Worm (Caenorhabditis elegans) whole organism, young adult: ENCODE results near the gene K03B4.6.

Source experiments
- B0261.1 ChIP-seq: sonication (generic microtip); optimal IDR thresholded peaks from 2 replicates; lab custom pipeline; 2016; ENCODE audit warnings: mild to moderate bottlenecking, missing genetic modification characterization, moderate library complexity, missing compliant biosample characterization
- F23B12.7 ChIP-seq: sonication (generic microtip); optimal IDR thresholded peaks from 2 replicates; lab custom pipeline; 2017; ENCODE audit warnings: missing genetic modification characterization, mild to moderate bottlenecking, missing compliant biosample characterization, antibody characterized with exemption, moderate library complexity; ENCODE audit not compliant: insufficient read depth
- F33H1.4 ChIP-seq: fragments of 200-800 bp; sonication (Bioruptor generic); IDR thresholded peaks from 2 replicates; pipeline ENCODE4 v1.3.6; 2022; ENCODE audit warnings: missing genetic modification reagents, missing genetic modification characterization, missing compliant biosample characterization
- F39B2.1 ChIP-seq: fragments of 200-800 bp; sonication (Bioruptor generic); IDR thresholded peaks from 2 replicates; pipeline ENCODE4 v1.3.6; 2022; ENCODE audit warnings: missing genetic modification reagents, missing genetic modification characterization, missing compliant biosample characterization
- F57A8.1 ChIP-seq: fragments of 200-800 bp; sonication (Bioruptor generic); optimal IDR thresholded peaks from 2 replicates; lab custom pipeline; 2018; ENCODE audit warnings: mild to moderate bottlenecking, missing genetic modification characterization, moderate library complexity, missing compliant biosample characterization
- K11D2.4 ChIP-seq: fragments of 200-800 bp; sonication (Bioruptor generic); IDR thresholded peaks from 2 replicates; pipeline ENCODE4 v1.3.6; 2022; ENCODE audit warnings: missing genetic modification reagents, missing genetic modification characterization, missing compliant biosample characterization
- T26A5.8 ChIP-seq: sonication (generic microtip); optimal IDR thresholded peaks from 2 replicates; lab custom pipeline; 2016; ENCODE audit warnings: missing genetic modification characterization, missing compliant biosample characterization
- Y56A3A.18 ChIP-seq: fragments of 200-800 bp; sonication (Bioruptor generic); IDR thresholded peaks from 2 replicates; pipeline ENCODE4 v1.3.6; 2022; ENCODE audit warnings: missing genetic modification reagents, missing genetic modification characterization, missing compliant biosample characterization
- Y79H2A.3 ChIP-seq: fragments of 200-800 bp; sonication (Bioruptor generic); conservative IDR thresholded peaks from 2 replicates; pipeline ENCODE4 v1.3.6; 2022; ENCODE audit warnings: missing genetic modification reagents, missing genetic modification characterization, missing compliant biosample characterization
- Y95B8A.8 ChIP-seq: fragments of 200-800 bp; sonication (Bioruptor generic); IDR thresholded peaks from 2 replicates; pipeline ENCODE4 v1.3.6; 2022; ENCODE audit warnings: missing genetic modification reagents, missing genetic modification characterization, missing compliant biosample characterization
- ZK185.1 ChIP-seq: sonication (generic microtip); optimal IDR thresholded peaks from 2 replicates; lab custom pipeline; 2016; ENCODE audit warnings: mild to moderate bottlenecking, missing genetic modification characterization, missing compliant biosample characterization; ENCODE audit not compliant: poor library complexity, severe bottlenecking
- attf-3 ChIP-seq: fragments of 200-800 bp; sonication (Bioruptor generic); conservative IDR thresholded peaks from 2 replicates; pipeline ENCODE4 v1.3.6; 2022; ENCODE audit warnings: missing genetic modification reagents, missing genetic modification characterization, missing compliant biosample characterization
- attf-6 ChIP-seq: fragments of 200-800 bp; sonication (Bioruptor generic); IDR thresholded peaks from 2 replicates; pipeline ENCODE4 v1.3.6; 2022; ENCODE audit warnings: missing genetic modification reagents, missing genetic modification characterization, missing compliant biosample characterization
- ceh-58 ChIP-seq: fragments of 200-800 bp; sonication (Bioruptor generic); IDR thresholded peaks from 2 replicates; pipeline ENCODE4 v1.3.6; 2022; ENCODE audit warnings: missing genetic modification characterization, missing compliant biosample characterization
- die-1 ChIP-seq: sonication (generic microtip); optimal IDR thresholded peaks from 2 replicates; lab custom pipeline; 2016; ENCODE audit warnings: missing genotype, mild to moderate bottlenecking, missing genetic modification characterization, missing compliant biosample characterization
- egrh-3 ChIP-seq: fragments of 200-800 bp; sonication (Bioruptor generic); IDR thresholded peaks from 2 replicates; pipeline ENCODE4 v1.3.6; 2022; ENCODE audit warnings: missing genetic modification reagents, missing genetic modification characterization, missing compliant biosample characterization
- ets-4 ChIP-seq: fragments of 200-800 bp; sonication (Bioruptor generic); optimal IDR thresholded peaks from 2 replicates; lab custom pipeline; 2018; ENCODE audit warnings: mild to moderate bottlenecking, missing genetic modification characterization, missing compliant biosample characterization
- hsf-1 ChIP-seq: fragments of 200-800 bp; sonication (Bioruptor generic); IDR thresholded peaks from 2 replicates; pipeline ENCODE4 v1.3.6; 2022; ENCODE audit warnings: missing genetic modification reagents, missing genetic modification characterization, missing compliant biosample characterization
- lin-54 ChIP-seq: fragments of 200-800 bp; sonication (Bioruptor generic); optimal IDR thresholded peaks from 2 replicates; lab custom pipeline; 2018; ENCODE audit warnings: mild to moderate bottlenecking, missing genetic modification characterization, missing compliant biosample characterization
- lsl-1 ChIP-seq: fragments of 200-800 bp; sonication (Bioruptor generic); optimal IDR thresholded peaks from 2 replicates; lab custom pipeline; 2018; ENCODE audit warnings: mild to moderate bottlenecking, missing genetic modification characterization, moderate library complexity, missing compliant biosample characterization
- lsy-27 ChIP-seq: sonication (generic microtip); optimal IDR thresholded peaks from 2 replicates; lab custom pipeline; 2017; ENCODE audit warnings: missing genetic modification characterization, mild to moderate bottlenecking, missing compliant biosample characterization, antibody characterized with exemption, missing genotype, borderline replicate concordance; ENCODE audit not compliant: insufficient read depth
- madf-3 ChIP-seq: fragments of 200-800 bp; sonication (Bioruptor generic); IDR thresholded peaks from 2 replicates; pipeline ENCODE4 v1.3.6; 2022; ENCODE audit warnings: missing genetic modification reagents, missing genetic modification characterization, missing compliant biosample characterization
- nfya-1 ChIP-seq: sonication (generic microtip); optimal IDR thresholded peaks from 2 replicates; lab custom pipeline; 2017; ENCODE audit warnings: antibody characterized with exemption, missing compliant biosample characterization, missing genetic modification characterization, borderline replicate concordance; ENCODE audit not compliant: insufficient read depth
- nfya-2 ChIP-seq: fragments of 200-800 bp; sonication (Bioruptor generic); IDR thresholded peaks from 2 replicates; pipeline ENCODE4 v1.3.6; 2022; ENCODE audit warnings: missing genetic modification reagents, missing genetic modification characterization, missing compliant biosample characterization
- nhr-179 ChIP-seq: sonication (generic microtip); optimal IDR thresholded peaks from 2 replicates; lab custom pipeline; 2016; ENCODE audit warnings: mild to moderate bottlenecking, missing genetic modification characterization, missing compliant biosample characterization
- pha-4 ChIP-seq: fragments of 150-350 bp; sonication (generic microtip); optimal IDR thresholded peaks from 2 replicates; lab custom pipeline; 2014; ENCODE audit warnings: missing biosample characterization, missing genetic modification reagents, missing genetic modification characterization
- rcor-1 ChIP-seq: fragments of 200-800 bp; sonication (Bioruptor generic); IDR thresholded peaks from 2 replicates; pipeline ENCODE4 v1.3.6; 2022; ENCODE audit warnings: missing genetic modification reagents, missing genetic modification characterization, missing compliant biosample characterization
- sea-2 ChIP-seq: fragments of 200-800 bp; sonication (Bioruptor generic); IDR thresholded peaks from 2 replicates; pipeline ENCODE4 v1.3.6; 2022; ENCODE audit warnings: missing genetic modification characterization, missing compliant biosample characterization
- snpc-1.1 ChIP-seq: sonication (generic microtip); optimal IDR thresholded peaks from 2 replicates; lab custom pipeline; 2017; ENCODE audit warnings: missing genetic modification characterization, mild to moderate bottlenecking, missing compliant biosample characterization, antibody characterized with exemption, moderate library complexity, missing genotype, missing genetic modification reagents; ENCODE audit not compliant: insufficient read depth
- snpc-3.4 ChIP-seq: sonication (generic microtip); optimal IDR thresholded peaks from 2 replicates; lab custom pipeline; 2017; ENCODE audit warnings: missing genetic modification characterization, mild to moderate bottlenecking, missing compliant biosample characterization, antibody characterized with exemption, moderate library complexity, missing genotype, missing genetic modification reagents
- somi-1 ChIP-seq: fragments of 200-800 bp; sonication (Bioruptor generic); optimal IDR thresholded peaks from 2 replicates; lab custom pipeline; 2018; ENCODE audit warnings: mild to moderate bottlenecking, missing genetic modification characterization, missing compliant biosample characterization
- tbp1 ChIP-seq: fragments of 200-800 bp; sonication (Bioruptor generic); optimal IDR thresholded peaks from 2 replicates; lab custom pipeline; 2018; ENCODE audit warnings: mild to moderate bottlenecking, missing genetic modification characterization, missing compliant biosample characterization
- zfh-2 ChIP-seq: fragments of 200-800 bp; sonication (Bioruptor generic); conservative IDR thresholded peaks from 2 replicates; pipeline ENCODE4 v1.3.6; 2022; ENCODE audit warnings: missing genetic modification reagents, missing genetic modification characterization, missing compliant biosample characterization
- ztf-6 ChIP-seq: fragments of 200-800 bp; sonication (Bioruptor generic); IDR thresholded peaks from 2 replicates; pipeline ENCODE4 v1.3.6; 2022; ENCODE audit warnings: missing genetic modification reagents, missing genetic modification characterization, missing compliant biosample characterization

The K03B4.6 gene

ce11 chrV:4667062-4667461, 8.9 kb downstream of the K03B4.6 start:
- TF ChIP-seq F39B2.1 (GFP tag; lab: Robert Waterston, UW): no peak
- TF ChIP-seq F33H1.4 (GFP tag; lab: Robert Waterston, UW): no peak
- no peak for TF ChIP-seq F57A8.1
- no peak for TF ChIP-seq tbp1 (GFP tag; lab: Kevin White, UChicago)
- TF ChIP-seq lsl-1 (GFP tag; lab: Kevin White, UChicago): no peak
- TF ChIP-seq somi-1 (GFP tag; lab: Kevin White, UChicago): no peak
- TF ChIP-seq ztf-6 (GFP tag; lab: Robert Waterston, UW): no peak
- TF ChIP-seq egrh-3 (GFP tag; lab: Robert Waterston, UW): peak; percentile 29; the same call in 1 of the 2 replicates
- no peak for TF ChIP-seq ets-4 (GFP tag; lab: Kevin White, UChicago)
- TF ChIP-seq Y79H2A.3: no peak
- no peak for TF ChIP-seq ceh-58 (GFP tag; lab: Robert Waterston, UW)
- TF ChIP-seq K11D2.4: 0 out of 2 replicates have a peak, but pooled peaks have one; percentile 27
- TF ChIP-seq nfya-1 (tag; lab: Kevin White, UChicago): no peak

- no peak for TF ChIP-seq snpc-1.1 (tag; lab: Kevin White, UChicago)
- no peak for TF ChIP-seq die-1 (tag; lab: Kevin White, UChicago)
- no peak for TF ChIP-seq B0261.1 (tag; lab: Kevin White, UChicago)
- TF ChIP-seq snpc-3.4: no peak
Measured at ce11 chrV:4665651-4666050, 10.3 kb downstream of the K03B4.6 start, which contains the start of gene srx-73. srx-73 (minus strand) TSS chrV:4665751.

ce11 chrV:4662400-4662799, 13.6 kb downstream of the K03B4.6 start, which contains the start of gene srx-74:
srx-74 (minus strand) TSS chrV:4662500.
- no peak for TF ChIP-seq Y56A3A.18

- no peak for TF ChIP-seq madf-3 (GFP tag; lab: Robert Waterston, UW)
- TF ChIP-seq lin-54 (GFP tag; lab: Kevin White, UChicago): no peak
- TF ChIP-seq attf-6: no peak
- TF ChIP-seq sea-2 (GFP tag; lab: Robert Waterston, UW): no peak
- TF ChIP-seq ZK185.1: no peak
- TF ChIP-seq F33H1.4 (GFP tag; lab: Robert Waterston, UW): no peak
- no peak for TF ChIP-seq pha-4
- no peak for TF ChIP-seq zfh-2 (GFP tag; lab: Robert Waterston, UW)
- TF ChIP-seq nfya-2 (GFP tag; lab: Robert Waterston, UW): no peak
- no peak for TF ChIP-seq rcor-1
- no peak for TF ChIP-seq F23B12.7
Measured at ce11 chrV:4655175-4655574, 20.8 kb downstream of the K03B4.6 start, which contains the start of gene F41F3.9. F41F3.9 (plus strand) TSS chrV:4655475.

ce11 chrV:4653871-4654605, 22.0 kb downstream of the K03B4.6 start, which contains the start of the genes col-139 and F41F3.1:
col-139 (minus strand) TSS chrV:4653971.
F41F3.1 (plus strand) TSS chrV:4654555.
- TF ChIP-seq hsf-1 (GFP tag; lab: Robert Waterston, UW): no peak
- no peak for TF ChIP-seq lsy-27 (tag; lab: Kevin White, UChicago)
- no peak for TF ChIP-seq nhr-179 (tag; lab: Kevin White, UChicago)
- no peak for TF ChIP-seq attf-3
- TF ChIP-seq T26A5.8 (tag; lab: Kevin White, UChicago): no peak
- TF ChIP-seq Y95B8A.8 (GFP tag; lab: Robert Waterston, UW): no peak
